Fruit fly (Drosophila melanogaster) Kc167 (cell line): Measurements from ENCODE around the gene Unc-115a.
"Not testable (repeated sequence)": the region's sequence is repeated elsewhere in the genome, so short reads cannot be mapped to it uniquely, and the experiment has no call there.

Experiments
- Myc ChIP-seq: fragments of >200 bp; optimal IDR thresholded peaks from 2 replicates; lab custom pipeline; 2017; ENCODE audit warnings: missing external identifiers
- Sin3A ChIP-seq: fragments of >200 bp; optimal IDR thresholded peaks from 2 replicates; lab custom pipeline; 2018; ENCODE audit warnings: missing external identifiers
- h ChIP-seq: fragments of >200 bp; optimal IDR thresholded peaks from 3 replicates; lab custom pipeline; 2018; ENCODE audit warnings: missing external identifiers
- insv ChIP-seq: fragments of >200 bp; optimal IDR thresholded peaks from 3 replicates; lab custom pipeline; 2018; ENCODE audit warnings: missing external identifiers
- psq ChIP-seq: fragments of >200 bp; optimal IDR thresholded peaks from 2 replicates; lab custom pipeline; 2017; ENCODE audit warnings: missing external identifiers
- ttk ChIP-seq: sonication (Bioruptor generic); optimal IDR thresholded peaks from 2 replicates; lab custom pipeline; 2017; ENCODE audit warnings: missing external identifiers

The Unc-115a gene

DNA sequence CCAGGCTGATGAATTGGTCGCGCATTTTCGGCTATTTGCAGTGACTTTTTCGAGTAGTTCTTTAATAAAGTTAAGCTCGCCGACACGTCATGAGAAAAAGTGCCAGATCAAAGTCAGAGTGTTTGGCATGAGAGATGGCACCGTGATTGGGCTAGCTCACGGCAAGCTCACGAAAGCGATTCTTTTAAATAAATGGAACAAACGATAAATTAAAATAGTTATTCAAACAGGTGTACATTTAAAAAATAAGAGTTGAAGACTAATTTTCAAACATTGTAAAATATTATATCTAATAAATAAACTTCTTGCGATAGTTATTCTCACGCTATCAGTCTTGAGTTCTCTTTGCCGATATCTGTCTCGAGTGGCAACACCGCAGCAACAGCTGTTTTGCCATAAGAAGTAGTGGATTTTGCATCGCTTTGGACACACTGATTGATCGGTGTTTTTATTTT is 12.5 kb downstream of the Unc-115a start, which contains the start of the genes Unc-115b, p24-2 and CG32939:
TSS of gene Unc-115b (minus strand) at position 101 of the 455 bp plus-strand sequence.
TSS of gene p24-2 (minus strand) at position 120 of the 455 bp plus-strand sequence.
TSS of gene CG32939 (plus strand) at position 405 of the 455 bp plus-strand sequence.
- TF ChIP-seq insv, Myc, h (lab: Kevin White, UChicago): not testable (repeated sequence)

DNA sequence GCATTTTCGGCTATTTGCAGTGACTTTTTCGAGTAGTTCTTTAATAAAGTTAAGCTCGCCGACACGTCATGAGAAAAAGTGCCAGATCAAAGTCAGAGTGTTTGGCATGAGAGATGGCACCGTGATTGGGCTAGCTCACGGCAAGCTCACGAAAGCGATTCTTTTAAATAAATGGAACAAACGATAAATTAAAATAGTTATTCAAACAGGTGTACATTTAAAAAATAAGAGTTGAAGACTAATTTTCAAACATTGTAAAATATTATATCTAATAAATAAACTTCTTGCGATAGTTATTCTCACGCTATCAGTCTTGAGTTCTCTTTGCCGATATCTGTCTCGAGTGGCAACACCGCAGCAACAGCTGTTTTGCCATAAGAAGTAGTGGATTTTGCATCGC is 19.8 kb downstream of the Unc-115a start, which contains the start of the genes eca and CG18542:
TSS of gene eca (minus strand) at position 101 of the 400 bp plus-strand sequence.
TSS of gene CG18542 (plus strand) at position 385 of the 400 bp plus-strand sequence.
- TF ChIP-seq psq, Sin3A, h (lab: Kevin White, UChicago): not testable (repeated sequence)

- TF ChIP-seq h (lab: Kevin White, UChicago) (no peak), Sin3A (lab: Kevin White, UChicago) (no peak), psq (lab: Kevin White, UChicago) (no peak), insv (lab: Kevin White, UChicago) (no peak), ttk (lab: Kevin White, UChicago) (no peak), Myc (lab: Kevin White, UChicago) (no peak)
Observed at dm6 chr3R:9684125-9684524, 21.1 kb downstream of the Unc-115a start, which contains the start of gene CG9444. CG9444 (minus strand) TSS chr3R:9684264.

DNA sequence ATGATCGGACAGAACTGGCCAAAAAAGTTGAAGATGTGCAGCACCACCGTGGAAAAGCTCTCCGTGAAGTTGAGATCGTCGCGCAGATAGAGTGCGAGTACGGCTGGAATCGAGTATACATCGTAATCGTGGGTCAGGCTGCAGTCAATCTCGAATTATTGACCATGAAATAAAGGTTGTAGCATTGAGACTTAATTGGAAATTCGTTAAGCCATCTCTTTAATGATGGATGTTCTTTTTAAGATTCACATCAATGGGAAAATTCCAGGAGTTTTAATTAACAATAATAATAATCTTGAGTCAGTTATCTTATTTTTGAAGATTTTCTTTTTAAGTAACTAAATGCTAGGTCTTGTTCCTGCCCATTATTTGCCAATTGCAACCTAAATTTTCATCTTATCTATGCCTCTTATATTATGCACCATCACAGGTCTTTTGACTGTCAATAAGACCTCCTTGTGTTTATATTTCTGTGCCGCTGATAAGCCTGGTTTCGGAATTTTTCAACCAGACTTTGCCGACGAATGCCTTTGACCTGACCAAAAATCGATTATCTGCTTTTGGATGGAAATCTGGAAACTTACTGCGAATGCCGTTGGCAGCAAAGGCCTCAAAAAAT is 22.0 kb downstream of the Unc-115a start:
- TF ChIP-seq Myc (lab: Kevin White, UChicago): no peak
- no peak for TF ChIP-seq ttk (lab: Kevin White, UChicago)
- no peak for TF ChIP-seq insv (lab: Kevin White, UChicago)
- no peak for TF ChIP-seq Sin3A (lab: Kevin White, UChicago)
- no peak for TF ChIP-seq psq (lab: Kevin White, UChicago)
- no peak for TF ChIP-seq h (lab: Kevin White, UChicago)

DNA sequence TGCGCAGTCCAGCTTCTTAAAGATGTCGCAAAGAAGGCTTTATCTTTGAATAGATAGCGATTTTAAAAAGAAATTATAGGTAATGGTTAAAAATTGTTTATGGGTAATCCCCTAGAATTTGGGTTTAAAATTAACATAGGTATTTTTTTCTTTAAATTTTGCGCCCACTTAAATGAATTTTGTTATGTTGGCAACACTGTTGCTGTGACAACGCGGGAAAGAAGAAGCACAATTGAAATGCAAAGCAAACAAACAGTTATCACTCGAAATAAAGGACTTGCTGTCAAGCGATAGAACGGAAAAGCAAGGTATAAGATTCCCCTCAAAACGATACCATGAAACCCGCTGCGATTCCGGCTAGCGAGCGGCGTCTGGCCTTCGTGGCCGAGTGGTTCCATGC is 25.5 kb downstream of the Unc-115a start, which contains the start of gene nmdyn-D7:
TSS of gene nmdyn-D7 (plus strand) at position 194 of the 400 bp plus-strand sequence.
- TF ChIP-seq h (lab: Kevin White, UChicago) (no peak), ttk (lab: Kevin White, UChicago) (no peak)

DNA sequence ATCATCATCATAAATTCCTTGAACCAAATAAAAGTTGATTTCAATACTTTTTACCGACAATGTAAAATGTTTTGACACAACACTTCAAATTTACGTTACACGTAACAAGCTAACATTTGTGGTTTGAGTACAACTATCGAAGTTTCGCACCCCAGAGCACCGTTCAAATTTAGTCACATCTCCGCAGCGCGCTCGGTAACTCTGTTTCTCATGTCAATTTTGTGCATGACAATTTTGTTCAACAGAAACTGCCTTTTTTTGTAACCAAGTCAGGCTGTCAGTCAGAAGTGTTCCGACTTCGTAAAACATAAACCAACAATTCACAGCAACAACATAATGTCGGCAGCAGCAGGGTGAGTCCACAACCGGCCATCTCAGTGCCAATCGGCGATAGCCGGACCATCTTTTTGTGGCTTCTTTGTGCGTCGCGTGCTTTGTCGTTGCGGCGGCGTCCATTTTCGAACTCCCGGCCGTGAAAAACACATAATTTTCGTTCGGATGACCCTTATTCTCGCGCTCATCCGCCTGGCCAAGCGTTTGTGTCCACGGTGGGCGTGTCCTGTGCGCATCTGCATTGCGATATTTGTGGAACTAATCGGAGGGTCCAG is 27.4 kb downstream of the Unc-115a start, which contains the start of gene p23:
TSS of gene p23 (plus strand) at position 194 of the 608 bp plus-strand sequence.
- TF ChIP-seq h (lab: Kevin White, UChicago) (no peak), ttk (lab: Kevin White, UChicago) (no peak)

DNA sequence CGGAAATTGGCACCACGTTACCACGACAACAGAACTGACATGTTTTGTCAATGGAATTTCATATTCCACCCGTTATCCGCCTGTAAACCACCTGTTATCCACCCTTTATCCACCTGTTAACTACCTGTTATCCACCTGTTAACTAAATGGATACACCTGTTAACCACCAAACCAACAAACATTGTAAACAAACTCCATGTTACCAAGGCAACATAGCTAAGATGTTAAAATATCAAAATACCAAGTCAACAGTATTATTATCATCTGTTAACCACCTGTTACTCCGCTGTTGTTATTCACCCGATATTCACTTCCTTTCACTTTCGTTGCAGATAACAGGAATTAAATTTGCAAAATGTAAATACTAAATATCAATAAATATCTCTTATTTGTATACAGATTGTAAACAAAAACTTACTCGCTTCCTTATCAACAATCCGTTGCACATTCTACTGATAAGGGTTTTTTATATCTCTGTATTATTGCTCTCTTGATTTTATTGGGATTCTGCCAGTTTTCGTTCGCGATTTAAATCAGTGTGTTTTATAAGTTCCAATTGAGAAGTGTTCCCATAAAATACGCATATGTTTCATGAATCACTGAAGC is 30.1 kb downstream of the Unc-115a start, which contains the start of gene Nepl12:
TSS of gene Nepl12 (plus strand) at position 556 of the 606 bp plus-strand sequence.
- TF ChIP-seq psq (lab: Kevin White, UChicago) (no peak), ttk (lab: Kevin White, UChicago) (no peak), insv (lab: Kevin White, UChicago) (no peak), Myc (lab: Kevin White, UChicago) (no peak), Sin3A (lab: Kevin White, UChicago) (no peak), h (lab: Kevin White, UChicago) (no peak)

DNA sequence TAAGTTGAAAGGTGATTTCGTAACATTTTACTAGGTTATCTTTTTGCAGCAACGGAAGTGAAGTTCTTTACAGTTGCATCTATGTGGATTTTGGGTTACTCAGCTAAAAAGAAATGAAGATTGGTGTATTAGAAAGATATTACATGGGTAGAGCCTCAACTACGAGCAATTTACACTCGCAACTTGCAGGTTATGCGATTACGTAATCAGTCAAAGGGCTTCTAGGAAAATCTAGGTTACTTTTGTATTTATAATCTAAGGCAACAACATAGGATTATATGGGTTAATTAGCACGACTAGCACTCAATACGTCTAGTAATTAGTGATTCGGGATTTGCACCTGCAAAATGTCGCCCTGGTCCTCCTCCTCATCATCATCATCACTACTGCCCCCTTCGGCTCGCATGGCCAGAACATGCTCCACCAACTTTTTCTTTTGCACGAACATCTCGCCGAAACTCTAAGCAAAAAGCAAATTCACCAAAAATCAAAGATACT is 31.0 kb downstream of the Unc-115a start, which contains the start of gene Dhc1:
TSS of gene Dhc1 (minus strand) at position 448 of the 498 bp plus-strand sequence.
- TF ChIP-seq ttk (lab: Kevin White, UChicago) (no peak), insv (lab: Kevin White, UChicago) (no peak), psq (lab: Kevin White, UChicago) (no peak), Myc (lab: Kevin White, UChicago) (no peak), Sin3A (lab: Kevin White, UChicago) (no peak), h (lab: Kevin White, UChicago) (no peak)

DNA sequence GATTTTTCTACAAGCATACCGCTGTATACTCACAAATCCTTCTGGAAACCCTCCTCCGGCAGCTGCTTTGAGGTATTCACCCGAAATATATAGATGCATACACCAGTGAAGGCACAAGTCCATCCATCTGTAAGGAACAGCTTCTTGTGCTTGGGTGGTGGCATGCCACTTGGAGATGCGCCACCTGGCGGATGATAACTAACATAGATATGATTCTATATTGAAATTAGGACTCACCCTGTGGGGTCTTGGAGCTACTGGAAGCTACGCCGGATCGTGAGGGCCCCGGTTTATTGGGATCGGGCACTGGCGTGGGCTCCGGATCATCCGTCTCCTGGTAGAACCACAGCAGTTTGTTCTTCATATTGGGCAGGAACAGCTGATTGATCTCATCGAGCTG is 32.0 kb downstream of the Unc-115a start:
- no peak for TF ChIP-seq Myc (lab: Kevin White, UChicago)
- TF ChIP-seq insv (lab: Kevin White, UChicago): no peak
- TF ChIP-seq Sin3A (lab: Kevin White, UChicago): no peak
- TF ChIP-seq psq (lab: Kevin White, UChicago): no peak
- no peak for TF ChIP-seq h (lab: Kevin White, UChicago)
- TF ChIP-seq ttk (lab: Kevin White, UChicago): no peak

DNA sequence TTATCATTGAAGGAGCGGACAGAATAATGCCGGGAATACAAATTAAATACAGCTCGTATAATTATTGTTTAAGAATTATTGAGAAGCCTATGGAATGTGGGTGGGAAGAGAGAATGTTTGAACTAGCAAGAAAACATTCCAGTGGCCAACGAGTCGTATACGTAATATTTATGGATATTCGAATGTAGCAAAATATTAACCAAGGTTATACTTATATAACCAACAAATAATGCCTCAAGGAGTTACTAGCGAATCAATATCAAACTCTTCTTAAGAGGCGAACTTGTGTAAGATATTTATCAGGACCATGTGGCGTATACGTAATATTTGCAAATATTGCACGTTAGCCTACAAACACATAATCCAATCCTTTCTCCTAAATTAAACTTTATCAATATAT is 39.8 kb downstream of the Unc-115a start:
- TF ChIP-seq psq (lab: Kevin White, UChicago) (no peak), Myc (lab: Kevin White, UChicago) (no peak), Sin3A (lab: Kevin White, UChicago) (no peak), insv (lab: Kevin White, UChicago) (no peak), h (lab: Kevin White, UChicago) (no peak), ttk (lab: Kevin White, UChicago) (no peak)
